Fruit fly (Drosophila melanogaster): ENCODE results near the gene mtrm.
A peak's percentile ranks its signal among the peaks of the same experiment; 100 is the strongest.

The mtrm gene

DNA sequence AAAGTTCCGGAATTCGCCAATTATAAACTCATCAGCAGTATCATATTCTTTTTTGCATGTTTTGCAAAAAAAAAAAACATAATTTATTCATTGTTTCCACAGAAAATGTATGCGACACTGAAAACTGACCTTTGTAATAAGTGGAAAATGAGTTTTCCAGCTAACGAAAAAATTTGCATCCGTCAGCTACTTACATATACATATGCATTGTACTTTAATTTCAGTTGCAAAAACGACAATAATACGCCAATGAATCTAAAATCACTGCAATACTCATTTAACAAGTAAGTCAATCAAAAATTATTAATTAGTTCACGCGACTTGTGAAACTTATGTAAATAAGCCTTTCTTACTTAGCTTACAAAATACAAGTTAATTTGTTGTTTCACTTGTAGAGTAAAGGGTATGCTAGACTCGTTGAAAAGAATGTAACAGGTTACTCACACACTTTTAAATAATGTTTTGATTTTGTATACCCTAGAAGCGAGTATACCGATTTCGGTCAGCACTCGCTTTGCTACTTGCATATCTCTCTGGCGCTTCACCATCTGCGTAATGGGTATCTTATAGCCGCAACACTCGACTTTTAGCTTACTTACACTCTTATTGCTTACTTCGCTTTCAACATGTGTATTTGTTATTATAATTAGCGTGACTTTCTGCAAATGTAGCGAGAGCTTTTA lies 13.9 kb upstream of the mtrm start:
- TF ChIP-seq eyg (GFP tag; optimal IDR thresholded peaks at IDR 0.05) = peak; percentile 16
- TF ChIP-seq CG13894 (tag; optimal IDR thresholded peaks at IDR 0.05) = no peak
- TF ChIP-seq Aef1 (GFP tag; IDR thresholded peaks at IDR 0.05) = 0 out of 3 replicates have a peak, but pooled peaks have one; percentile 16
- peak; percentile 45; the same call in 1 of the 2 replicates for TF ChIP-seq CG6689 (GFP tag; IDR thresholded peaks at IDR 0.05)
- peak; percentile 14 for TF ChIP-seq Hr3 (GFP tag; optimal IDR thresholded peaks at IDR 0.05)
- TF ChIP-seq sens (GFP tag) = peak; percentile 83
- peak; percentile 15; the same call in 1 of the 3 replicates for TF ChIP-seq CG11093 (GFP tag; IDR thresholded peaks at IDR 0.05)
- TF ChIP-seq CG17385 (GFP tag; optimal IDR thresholded peaks at IDR 0.05) = peak; percentile 35
- TF ChIP-seq bab2 (GFP tag; optimal IDR thresholded peaks at IDR 0.05) = peak; percentile 12
- peak; percentile 17; the same call in 1 of the 2 replicates for TF ChIP-seq HLH3B (GFP tag; IDR thresholded peaks at IDR 0.05)
- TF ChIP-seq CG32532 (GFP tag; IDR thresholded peaks at IDR 0.05) = peak; percentile 47; the same call in 1 of the 2 replicates
- TF ChIP-seq Med (GFP tag) = peak; percentile 86
- TF ChIP-seq fd102C (GFP tag; optimal IDR thresholded peaks at IDR 0.05) = no peak
- 0 out of 3 replicates have a peak, but pooled peaks have one; percentile 6 for TF ChIP-seq dysf (GFP tag; IDR thresholded peaks at IDR 0.05)
- TF ChIP-seq zfh2 (GFP tag; optimal IDR thresholded peaks at IDR 0.05) = peak; percentile 29
- peak in 1 of 2 experiments; percentile 37 for TF ChIP-seq dpn (GFP tag; optimal IDR thresholded peaks at IDR 0.05)
- TF ChIP-seq gem (tag; optimal IDR thresholded peaks at IDR 0.05) = no peak
- TF ChIP-seq CG4617 (GFP tag; optimal IDR thresholded peaks at IDR 0.05; ENCODE audit: borderline replicate concordance) = no peak
- no peak for TF ChIP-seq CG13287 (GFP tag; IDR thresholded peaks at IDR 0.05; ENCODE audit: partially characterized antibody)
- TF ChIP-seq otp (GFP tag; IDR thresholded peaks at IDR 0.05) = 0 out of 3 replicates have a peak, but pooled peaks have one; percentile 36
- TF ChIP-seq danr (GFP tag; IDR thresholded peaks at IDR 0.05) = no peak
- TF ChIP-seq Nf-YA (GFP tag; IDR thresholded peaks at IDR 0.05) = no peak
- no peak for TF ChIP-seq Dp (GFP tag; optimal IDR thresholded peaks at IDR 0.05)
- no peak for TF ChIP-seq Adf1 (GFP tag; IDR thresholded peaks at IDR 0.05)
- no peak for TF ChIP-seq CG18619 (GFP tag; optimal IDR thresholded peaks at IDR 0.05)
- TF ChIP-seq CG1602 (GFP tag; optimal IDR thresholded peaks at IDR 0.05) = no peak
- TF ChIP-seq CG6272 (GFP tag; IDR thresholded peaks at IDR 0.05) = peak; percentile 31; the same call in 1 of the 2 replicates
- TF ChIP-seq MTF-1 (GFP tag; optimal IDR thresholded peaks at IDR 0.05; ENCODE audit: borderline replicate concordance) = no peak
- peak; percentile 14 for TF ChIP-seq CG12155 (GFP tag; optimal IDR thresholded peaks at IDR 0.05)
- TF ChIP-seq knrl (GFP tag; IDR thresholded peaks at IDR 0.05; ENCODE audit: partially characterized antibody) = no peak
- TF ChIP-seq Atf3 (GFP tag; optimal IDR thresholded peaks at IDR 0.05) = no peak
- no peak for TF ChIP-seq CG15696 (tag; optimal IDR thresholded peaks at IDR 0.05)
- TF ChIP-seq Pdp1 (GFP tag; optimal IDR thresholded peaks at IDR 0.05) = peak; percentile 29 to 41
- TF ChIP-seq sima (GFP tag; optimal IDR thresholded peaks at IDR 0.05) = no peak
- TF ChIP-seq jigr1 (GFP tag; IDR thresholded peaks at IDR 0.05) = 0 out of 3 replicates have a peak, but pooled peaks have one; percentile 6
- no peak for TF ChIP-seq CG7556 (GFP tag; optimal IDR thresholded peaks at IDR 0.05)
- peak; percentile 40 for TF ChIP-seq chn (GFP tag; optimal IDR thresholded peaks at IDR 0.05)
- no peak for TF ChIP-seq Hmx (GFP tag; optimal IDR thresholded peaks at IDR 0.05)
- peak; percentile 30 for TF ChIP-seq Mad (GFP tag; optimal IDR thresholded peaks at IDR 0.05)
- TF ChIP-seq pum (GFP tag; optimal IDR thresholded peaks at IDR 0.05) = peak; percentile 27
- peak; percentile 23 for TF ChIP-seq CG4820 (GFP tag; optimal IDR thresholded peaks at IDR 0.05)
- TF ChIP-seq CG11504 (tag; optimal IDR thresholded peaks at IDR 0.05) = no peak
- TF ChIP-seq Dip2 (GFP tag; IDR thresholded peaks at IDR 0.05) = no peak
- TF ChIP-seq CG10959 (GFP tag; IDR thresholded peaks at IDR 0.05) = 0 out of 2 replicates have a peak, but pooled peaks have one; percentile 22
- no peak for TF ChIP-seq so (GFP tag; IDR thresholded peaks at IDR 0.05)
- TF ChIP-seq Dip3 (GFP tag; optimal IDR thresholded peaks at IDR 0.05) = peak; percentile 5
- TF ChIP-seq CG18262 (tag; optimal IDR thresholded peaks at IDR 0.05) = no peak
- no peak for TF ChIP-seq ab (GFP tag; optimal IDR thresholded peaks at IDR 0.05)
- TF ChIP-seq NC2β (GFP tag; optimal IDR thresholded peaks at IDR 0.05) = peak; percentile 23
- TF ChIP-seq E2f1 (GFP tag; IDR thresholded peaks at IDR 0.05) = no peak
